Worm (Caenorhabditis elegans): ENCODE measurements around the gene C30G4.4.

C30G4.4 gene

DNA sequence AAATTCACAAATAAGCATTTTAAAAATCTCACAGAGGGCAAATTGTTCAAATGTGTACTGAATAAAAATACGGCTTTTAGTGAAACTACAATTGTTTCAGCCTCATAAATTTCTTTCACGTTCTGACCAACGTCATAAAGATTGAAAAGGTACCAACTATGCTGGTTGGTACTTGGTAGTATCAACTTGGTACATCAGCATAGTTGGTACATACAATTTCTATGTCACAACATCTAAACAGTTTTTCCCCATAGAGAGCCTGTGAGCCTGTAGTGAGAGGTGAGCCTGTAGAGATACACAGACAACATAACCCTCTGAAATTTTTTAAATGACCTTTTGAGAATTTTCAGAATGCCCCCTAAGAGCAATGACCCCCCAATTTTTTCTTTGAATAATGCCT is 52.9 kb downstream of the C30G4.4 start:
- TF ChIP-seq ztf-23 (GFP tag; IDR thresholded peaks at IDR 0.05) (no peak), flt-1 (GFP tag; IDR thresholded peaks at IDR 0.05) (no peak), tab-1 (GFP tag; IDR thresholded peaks at IDR 0.05) (no peak), klf-2 (GFP tag; conservative IDR thresholded peaks at IDR 0.05) (no peak), T22C8.4 (GFP tag; IDR thresholded peaks at IDR 0.05) (no peak)

DNA sequence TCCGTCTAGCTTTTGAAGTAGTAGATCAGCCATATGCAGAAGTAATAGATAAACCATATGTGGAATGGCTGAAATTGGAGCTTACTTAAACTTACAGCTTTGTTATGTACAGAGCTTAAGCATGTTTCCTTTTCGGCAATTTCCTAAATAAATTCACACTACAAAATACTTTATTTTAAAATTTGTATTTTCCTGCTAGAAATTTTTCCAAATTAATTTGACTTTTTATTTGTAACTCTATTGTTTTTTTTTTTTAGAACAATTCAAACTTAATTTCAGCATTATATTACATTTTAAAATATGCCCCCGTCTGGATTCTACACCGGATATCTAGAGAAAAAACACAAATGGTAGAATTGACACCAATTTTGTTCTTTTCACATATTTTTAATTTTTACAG is 58.8 kb downstream of the C30G4.4 start, which contains the start of gene F35B3.3:
Gene F35B3.3 (plus strand): TSS at position 301 of the 400 bp plus-strand sequence.
- no peak for TF ChIP-seq flt-1 (GFP tag; IDR thresholded peaks at IDR 0.05)
